Worm (Caenorhabditis elegans) whole organism, L3 larva: ENCODE results near the gene F38E1.3.

Source experiments
- ZK546.5 ChIP-seq: sonication (generic microtip); optimal IDR thresholded peaks from 2 replicates; lab custom pipeline; 2017; ENCODE audit warnings: missing biosample characterization, missing genetic modification characterization
- aly-2 ChIP-seq: fragments of 150-350 bp; optimal IDR thresholded peaks from 2 replicates; lab custom pipeline; 2014; ENCODE audit warnings: missing biosample characterization, missing genetic modification characterization
- ama-1 ChIP-seq: fragments of 150-350 bp; optimal IDR thresholded peaks from 2 replicates; lab custom pipeline; 2018
- ceh-9 ChIP-seq: sonication (generic microtip); optimal IDR thresholded peaks from 2 replicates; lab custom pipeline; 2018; ENCODE audit warnings: missing biosample characterization, missing genetic modification characterization
- egl-27 ChIP-seq: sonication (generic microtip); optimal IDR thresholded peaks from 4 replicates; lab custom pipeline; 2017; ENCODE audit warnings: missing biosample characterization, missing genetic modification reagents, missing genetic modification characterization
- elt-3 ChIP-seq, 3 experiments: fragments of 150-350 bp in 1 of 3; sonication (generic microtip) in 2 of 3; optimal IDR thresholded peaks; 2 replicates in 2 of 3; 4 replicates in 1 of 3; lab custom pipeline; 2014 to 2017; ENCODE audit warnings: missing biosample characterization in 3 of 3, missing genetic modification characterization in 3 of 3
- fos-1 ChIP-seq: fragments of 150-350 bp; optimal IDR thresholded peaks from 2 replicates; lab custom pipeline; 2014; ENCODE audit warnings: missing biosample characterization, missing genetic modification characterization
- jun-1 ChIP-seq: fragments of 150-350 bp; optimal IDR thresholded peaks from 2 replicates; lab custom pipeline; 2014; ENCODE audit warnings: missing biosample characterization, missing genetic modification reagents, missing genetic modification characterization
- nhr-76 ChIP-seq: fragments of 150-350 bp; sonication (generic microtip); optimal IDR thresholded peaks from 5 replicates; lab custom pipeline; 2014; ENCODE audit warnings: missing biosample characterization, missing genetic modification characterization
- pqm-1 ChIP-seq: fragments of 150-350 bp; optimal IDR thresholded peaks from 2 replicates; lab custom pipeline; 2017; ENCODE audit warnings: missing biosample characterization, missing genetic modification characterization, inconsistent platforms
- snpc-4 ChIP-seq: fragments of 150-350 bp; optimal IDR thresholded peaks from 2 replicates; lab custom pipeline; 2014; ENCODE audit warnings: missing biosample characterization, missing genetic modification characterization
- unc-39 ChIP-seq: sonication (generic microtip); optimal IDR thresholded peaks from 4 replicates; lab custom pipeline; 2017; ENCODE audit warnings: missing biosample characterization, missing genetic modification characterization
- ztf-11 ChIP-seq: fragments of 150-350 bp; optimal IDR thresholded peaks from 2 replicates; lab custom pipeline; 2014; ENCODE audit warnings: missing biosample characterization, missing genetic modification characterization
- ztf-4 ChIP-seq: fragments of 150-350 bp; optimal IDR thresholded peaks from 2 replicates; lab custom pipeline; 2014; ENCODE audit warnings: missing biosample characterization, missing genetic modification characterization

- TF ChIP-seq fos-1 (tag; lab: Kevin White, UChicago), result no peak
- no peak for TF ChIP-seq ceh-9 (tag; lab: Kevin White, UChicago)
- no peak for TF ChIP-seq aly-2
- TF ChIP-seq unc-39, result no peak
- no peak for TF ChIP-seq pqm-1
- TF ChIP-seq ama-1, result no peak
- TF ChIP-seq egl-27, result no peak
- no peak for TF ChIP-seq nhr-76 (tag; lab: Kevin White, UChicago)
- no peak for TF ChIP-seq ZK546.5 (tag; lab: Kevin White, UChicago)
- no peak for TF ChIP-seq jun-1
- no peak for TF ChIP-seq snpc-4 (tag; lab: Kevin White, UChicago)
- no peak for TF ChIP-seq elt-3 (tag; optimal IDR thresholded peaks at IDR 0.05; lab: Kevin White, UChicago)
- no peak for TF ChIP-seq ztf-11 (tag; lab: Kevin White, UChicago)
- TF ChIP-seq ztf-4, result no peak
Measured at ce11 chrV:8409594-8409993, 33.6 kb downstream of the F38E1.3 start.
